Worm (Caenorhabditis elegans): ENCODE measurements around the gene Y71H2AM.3.

- no peak for TF ChIP-seq fos-1 (tag; optimal IDR thresholded peaks at IDR 0.05)
- TF ChIP-seq mdl-1 (tag; optimal IDR thresholded peaks at IDR 0.05) = no peak
- no peak for TF ChIP-seq unc-39 (tag; optimal IDR thresholded peaks at IDR 0.05)
- no peak for TF ChIP-seq saeg-2 (GFP tag; IDR thresholded peaks at IDR 0.05)
- no peak for TF ChIP-seq cey-2 (tag; optimal IDR thresholded peaks at IDR 0.05; ENCODE audit: borderline replicate concordance, insufficient read depth)
- TF ChIP-seq nhr-11 (tag; optimal IDR thresholded peaks at IDR 0.05) = no peak
- no peak for TF ChIP-seq spr-1 (tag; optimal IDR thresholded peaks at IDR 0.05)
- TF ChIP-seq nhr-102 (tag; optimal IDR thresholded peaks at IDR 0.05) = peak; percentile 22
- TF ChIP-seq tra-1 (GFP tag; IDR thresholded peaks at IDR 0.05) = no peak
- TF ChIP-seq unc-62 (GFP tag; optimal IDR thresholded peaks at IDR 0.05 in 1 of 2) = no peak
- TF ChIP-seq unc-62 (tag; optimal IDR thresholded peaks at IDR 0.05) = no peak
- TF ChIP-seq Y48G9A.11 (GFP tag; IDR thresholded peaks at IDR 0.05) = no peak
Measured at ce11 chrIII:2811410-2811809, 6.2 kb downstream of the Y71H2AM.3 start.

Data from whole organism, L4 larva.